Worm (Caenorhabditis elegans): ENCODE results near the gene ribo-1.

ribo-1 gene

DNA sequence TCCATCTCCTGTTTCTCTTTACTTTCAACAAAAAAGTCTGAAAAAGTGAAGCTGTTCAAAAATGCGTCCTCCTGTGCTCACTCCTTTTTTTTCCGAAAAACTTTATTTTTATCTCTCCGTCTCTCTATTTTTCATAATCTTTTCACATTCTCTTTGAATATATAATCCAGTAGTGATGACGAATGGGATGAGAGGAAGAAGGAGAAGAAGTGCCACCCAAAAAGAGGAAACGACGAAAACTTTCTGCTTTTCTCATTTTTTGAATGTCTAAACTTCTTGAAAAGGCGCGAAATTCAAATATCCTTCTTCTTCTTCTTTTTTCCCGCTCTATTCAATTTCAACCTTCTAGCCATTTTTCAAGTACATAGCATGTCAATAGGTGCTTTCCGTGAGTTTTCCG, 44.2 kb downstream of the ribo-1 start:
- TF ChIP-seq egl-44 (GFP tag; IDR thresholded peaks at IDR 0.05), result no peak
- no peak for TF ChIP-seq bed-1 (GFP tag; IDR thresholded peaks at IDR 0.05)
- TF ChIP-seq F49E8.2 (tag; optimal IDR thresholded peaks at IDR 0.05; ENCODE audit: insufficient read depth), result no peak
- no peak for TF ChIP-seq ztf-22 (GFP tag; optimal IDR thresholded peaks at IDR 0.05)
- no peak for TF ChIP-seq unc-130 (GFP tag; optimal IDR thresholded peaks at IDR 0.05)
- TF ChIP-seq lsl-1 (GFP tag; optimal IDR thresholded peaks at IDR 0.05), result no peak
- TF ChIP-seq bed-2 (GFP tag; IDR thresholded peaks at IDR 0.05), result no peak
- no peak for TF ChIP-seq ccch-3 (GFP tag; optimal IDR thresholded peaks at IDR 0.05)
- TF ChIP-seq attf-3 (GFP tag; conservative IDR thresholded peaks at IDR 0.05), result no peak
- no peak for TF ChIP-seq F52B5.7 (tag; optimal IDR thresholded peaks at IDR 0.05)

DNA sequence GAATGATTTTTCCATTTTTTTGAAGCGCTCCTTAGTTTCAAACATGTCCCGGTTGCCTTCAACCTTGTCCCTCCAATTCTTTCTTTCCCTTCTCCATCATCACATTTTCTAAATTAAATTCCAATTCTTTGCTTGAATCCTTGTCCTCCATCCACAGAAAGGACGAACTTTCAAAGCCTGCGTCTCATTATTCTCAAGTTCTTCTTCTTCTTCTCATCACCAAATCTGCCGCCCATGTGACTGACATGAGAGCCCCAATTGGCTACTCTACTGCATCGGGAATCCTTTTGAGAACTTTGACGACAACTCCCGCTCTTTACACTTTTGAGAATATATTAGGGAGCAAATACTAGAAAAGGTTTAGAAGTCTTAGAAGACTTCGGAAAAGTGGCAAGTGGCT, 46.2 kb downstream of the ribo-1 start:
- TF ChIP-seq F37B4.10 (GFP tag; IDR thresholded peaks at IDR 0.05) (no peak), hlh-26 (GFP tag; conservative IDR thresholded peaks at IDR 0.05) (no peak)

DNA sequence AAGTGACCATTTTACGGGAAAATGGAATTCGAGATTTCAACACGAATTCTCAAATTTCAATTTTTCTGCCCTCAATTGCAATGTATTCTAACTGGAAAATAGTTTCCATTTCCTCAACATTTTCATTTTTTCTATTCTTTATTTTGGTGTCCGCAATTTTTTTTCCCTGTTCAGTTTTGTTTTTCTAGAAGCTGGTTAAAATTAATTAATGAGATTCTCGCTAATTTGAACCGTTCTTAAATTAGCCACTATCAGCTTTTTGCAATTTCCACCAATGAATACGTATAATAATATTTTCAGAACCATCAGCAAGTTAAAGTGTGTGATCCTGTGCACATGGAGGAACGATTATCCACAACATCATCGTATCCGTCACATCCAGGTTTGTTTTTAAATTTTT, 46.9 kb downstream of the ribo-1 start, which contains the start of gene jnk-1:
Gene jnk-1, plus strand, starts transcription at position 301 of the 400 bp plus-strand sequence.
- no peak for TF ChIP-seq Y95B8A.8 (GFP tag; IDR thresholded peaks at IDR 0.05)
- TF ChIP-seq F10E7.11 (tag; optimal IDR thresholded peaks at IDR 0.05), result no peak
- TF ChIP-seq sdz-38 (tag; optimal IDR thresholded peaks at IDR 0.05), result no peak
- no peak for TF ChIP-seq repo-1 (tag; optimal IDR thresholded peaks at IDR 0.05)
- no peak for TF ChIP-seq C17E4.6 (GFP tag; IDR thresholded peaks at IDR 0.05)

DNA sequence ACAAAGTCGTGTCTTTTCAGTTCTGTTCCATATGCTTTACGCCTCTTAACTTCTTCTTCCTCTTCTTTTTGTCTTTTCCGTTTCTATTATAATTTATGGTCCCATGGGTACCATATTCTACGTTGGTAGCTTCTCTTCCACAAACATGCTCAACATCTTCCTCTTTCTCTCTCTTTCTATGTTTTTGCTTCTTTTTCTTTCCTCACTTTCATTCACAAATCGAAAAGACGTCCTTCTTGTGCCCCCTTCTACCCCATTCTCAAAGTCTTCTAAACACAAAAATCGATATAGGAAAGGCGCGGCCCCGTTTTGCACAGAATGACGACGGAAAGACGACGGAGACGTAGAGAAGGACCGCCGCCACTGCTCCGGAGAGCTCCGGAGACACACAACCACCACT, 48.2 kb downstream of the ribo-1 start:
- TF ChIP-seq C17E4.6 (GFP tag; IDR thresholded peaks at IDR 0.05), result no peak
- no peak for TF ChIP-seq K11D2.4 (GFP tag; IDR thresholded peaks at IDR 0.05)
- no peak for TF ChIP-seq hlh-12 (tag; optimal IDR thresholded peaks at IDR 0.05)
- no peak for TF ChIP-seq madf-8 (GFP tag; conservative IDR thresholded peaks at IDR 0.05)
- TF ChIP-seq egrh-3 (GFP tag; IDR thresholded peaks at IDR 0.05), result no peak
- TF ChIP-seq egl-44 (GFP tag; IDR thresholded peaks at IDR 0.05), result no peak
- no peak for TF ChIP-seq rec-8 (tag; optimal IDR thresholded peaks at IDR 0.05)
- peak in 1 of 3 experiments; percentile 58 for TF ChIP-seq lin-35 (GFP tag; optimal IDR thresholded peaks at IDR 0.05)

DNA sequence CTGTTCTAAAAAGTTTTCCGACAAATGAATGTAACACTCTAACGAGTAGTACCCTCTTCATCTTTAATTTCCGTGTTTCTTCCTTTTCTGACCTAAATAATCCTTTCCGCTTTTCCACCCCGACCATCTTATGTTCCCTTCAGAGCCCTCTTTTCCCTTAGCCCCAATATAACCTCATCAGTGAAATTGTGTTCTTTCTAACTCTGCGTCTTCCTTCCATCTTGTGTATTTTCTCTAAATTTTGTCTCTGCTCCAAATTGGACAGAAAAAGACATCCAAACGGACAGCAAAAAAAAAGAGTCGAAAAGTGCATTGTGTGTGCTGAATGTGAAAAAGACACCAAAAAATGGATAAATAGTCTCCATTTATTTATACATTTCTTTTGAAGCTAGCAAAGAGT, 49.0 kb downstream of the ribo-1 start:
- TF ChIP-seq B0035.1 (tag; optimal IDR thresholded peaks at IDR 0.05), result no peak
- TF ChIP-seq dpff-1 (tag; optimal IDR thresholded peaks at IDR 0.05), result no peak
- no peak for TF ChIP-seq zfh-2 (GFP tag; conservative IDR thresholded peaks at IDR 0.05)
- TF ChIP-seq him-1 (tag; optimal IDR thresholded peaks at IDR 0.05), result no peak
- no peak for TF ChIP-seq ztf-6 (GFP tag; IDR thresholded peaks at IDR 0.05)
- TF ChIP-seq rpc-1 (optimal IDR thresholded peaks at IDR 0.05), result no peak
- no peak for TF ChIP-seq rpc-1 (tag; optimal IDR thresholded peaks at IDR 0.05)
- no peak for TF ChIP-seq madf-10 (tag; optimal IDR thresholded peaks at IDR 0.05)
- no peak for TF ChIP-seq mcd-1 (GFP tag; IDR thresholded peaks at IDR 0.05)
- TF ChIP-seq snpc-1.1 (tag; optimal IDR thresholded peaks at IDR 0.05; ENCODE audit: insufficient read depth), result no peak
- no peak for TF ChIP-seq F33H1.4 (GFP tag; IDR thresholded peaks at IDR 0.05)
- TF ChIP-seq ccch-3 (GFP tag; optimal IDR thresholded peaks at IDR 0.05), result no peak
